Fruit fly (Drosophila melanogaster): ENCODE measurements around the gene spen.

Gene spen

DNA sequence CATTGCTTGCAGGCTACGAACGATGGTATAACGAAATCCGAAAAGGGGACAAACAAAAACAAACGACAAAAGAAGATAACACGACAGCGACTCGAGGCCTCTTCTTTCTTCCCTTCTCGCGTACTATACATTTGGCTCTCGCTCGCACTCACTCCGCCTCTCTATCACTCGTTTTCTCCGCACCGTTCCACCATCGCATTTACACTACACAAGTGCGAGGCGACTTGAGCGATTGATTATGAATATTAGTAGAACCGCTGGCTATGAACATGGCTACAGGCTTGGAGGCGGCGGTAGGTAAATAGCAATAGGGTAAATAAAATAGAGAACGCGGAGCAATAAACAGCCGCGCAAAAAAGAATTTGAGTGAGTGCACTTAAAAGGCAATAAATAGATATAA is 61.7 kb downstream of the spen start (continued):
- TF ChIP-seq CG8281 (tag; optimal IDR thresholded peaks at IDR 0.05) (peak; percentile 33), psq (GFP tag; optimal IDR thresholded peaks at IDR 0.05) (peak; percentile 95), CG2120 (GFP tag; optimal IDR thresholded peaks at IDR 0.05) (peak; percentile 16), sima (GFP tag; optimal IDR thresholded peaks at IDR 0.05) (no peak), CG17612 (GFP tag; IDR thresholded peaks at IDR 0.05) (no peak), CG12744 (GFP tag; optimal IDR thresholded peaks at IDR 0.05) (peak; percentile 16), Doc3 (GFP tag; IDR thresholded peaks at IDR 0.05; ENCODE audit: partially characterized antibody) (no peak), Scr (GFP tag; IDR thresholded peaks at IDR 0.05; ENCODE audit: partially characterized antibody) (no peak), CG4707 (GFP tag; optimal IDR thresholded peaks at IDR 0.05) (peak; percentile 58), CG15479 (GFP tag; optimal IDR thresholded peaks at IDR 0.05) (peak; percentile 87), Ets65A (GFP tag) (peak; percentile 28), CG5953 (GFP tag; IDR thresholded peaks at IDR 0.05) (no peak), CG1603 (tag; optimal IDR thresholded peaks at IDR 0.05) (peak; percentile 46), CG17361 (GFP tag; IDR thresholded peaks at IDR 0.05) (no peak), CG33557 (GFP tag; optimal IDR thresholded peaks at IDR 0.05) (peak; percentile 20), Mes4 (GFP tag; optimal IDR thresholded peaks at IDR 0.05) (peak; percentile 24), tap (tag; optimal IDR thresholded peaks at IDR 0.05) (no peak), CrebB (tag; optimal IDR thresholded peaks at IDR 0.05) (peak; percentile 47), CG1832 (GFP tag; optimal IDR thresholded peaks at IDR 0.05) (peak; percentile 76), CG13624 (GFP tag; optimal IDR thresholded peaks at IDR 0.05) (peak; percentile 5), Nf-YA (GFP tag; IDR thresholded peaks at IDR 0.05) (no peak), CG12071 (GFP tag; optimal IDR thresholded peaks at IDR 0.05) (no peak), HLH3B (GFP tag; IDR thresholded peaks at IDR 0.05) (no peak), CG17568 (GFP tag; optimal IDR thresholded peaks at IDR 0.05) (peak; percentile 55), CTCF (GFP tag; optimal IDR thresholded peaks at IDR 0.05) (no peak), CG6854 (GFP tag; optimal IDR thresholded peaks at IDR 0.05) (no peak), sr (GFP tag; IDR thresholded peaks at IDR 0.05) (no peak), CG12219 (GFP tag; optimal IDR thresholded peaks at IDR 0.05) (no peak), CG1792 (GFP tag; optimal IDR thresholded peaks at IDR 0.05) (peak; percentile 38), CG13775 (GFP tag; optimal IDR thresholded peaks at IDR 0.05) (peak; percentile 4), Usf (GFP tag; optimal IDR thresholded peaks at IDR 0.05) (no peak), CG8359 (GFP tag; optimal IDR thresholded peaks at IDR 0.05; ENCODE audit: borderline replicate concordance) (no peak), odd (GFP tag; optimal IDR thresholded peaks at IDR 0.05) (peak; percentile 52), CG7372 (GFP tag; IDR thresholded peaks at IDR 0.05) (no peak), Hey (tag; optimal IDR thresholded peaks at IDR 0.05) (no peak), B-H2 (GFP tag; optimal IDR thresholded peaks at IDR 0.05) (peak; percentile 23), CG1647 (GFP tag; optimal IDR thresholded peaks at IDR 0.05) (peak; percentile 8), Deaf1 (tag; optimal IDR thresholded peaks at IDR 0.05) (peak; percentile 83), kay (GFP tag; optimal IDR thresholded peaks at IDR 0.05) (no peak), hth (optimal IDR thresholded peaks at IDR 0.05) (no peak), CG30403 (GFP tag; optimal IDR thresholded peaks at IDR 0.05) (no peak), croc (GFP tag; conservative IDR thresholded peaks at IDR 0.05) (no peak), Fer1 (GFP tag; optimal IDR thresholded peaks at IDR 0.05) (peak; percentile 29), lbe (GFP tag; optimal IDR thresholded peaks at IDR 0.05) (no peak), sob (GFP tag; IDR thresholded peaks at IDR 0.05) (peak; percentile 48; the same call in 1 of the 2 replicates), CG14441 (GFP tag; IDR thresholded peaks at IDR 0.05) (0 out of 2 replicates have a peak, but pooled peaks have one; percentile 23), CG33213 (GFP tag; optimal IDR thresholded peaks at IDR 0.05) (peak; percentile 49), sens (GFP tag) (peak; percentile 80), sim (GFP tag; IDR thresholded peaks at IDR 0.05) (0 out of 2 replicates have a peak, but pooled peaks have one; percentile 33), CG9876 (GFP tag; optimal IDR thresholded peaks at IDR 0.05) (no peak), grn (GFP tag; optimal IDR thresholded peaks at IDR 0.05) (no peak), gro (GFP tag; optimal IDR thresholded peaks at IDR 0.05) (no peak), CG4854 (GFP tag; optimal IDR thresholded peaks at IDR 0.05) (no peak)
